Fruit fly (Drosophila melanogaster) whole organism, embryonic: Measurements from ENCODE around the gene crc.

Source experiments
- BtbVII ChIP-seq: fragments of 200-800 bp; sonication (Bioruptor generic); optimal IDR thresholded peaks from 3 replicates; lab custom pipeline; 2017; ENCODE audit warnings: missing biosample characterization, mild to moderate bottlenecking, missing genetic modification characterization
- CG11085 ChIP-seq: fragments of 200-800 bp; sonication (Bioruptor generic); IDR thresholded peaks from 2 replicates; pipeline ENCODE4 v1.3.6; 2022; ENCODE audit warnings: missing biosample characterization, missing genetic modification characterization
- CG12299 ChIP-seq: fragments of 200-800 bp; sonication (Bioruptor generic); optimal IDR thresholded peaks from 2 replicates; lab custom pipeline; 2018; ENCODE audit warnings: missing biosample characterization, mild to moderate bottlenecking, missing genetic modification characterization
- CG14710 ChIP-seq: fragments of 200-800 bp; sonication (Bioruptor generic); optimal IDR thresholded peaks from 3 replicates; lab custom pipeline; 2019; ENCODE audit warnings: missing biosample characterization, mild to moderate bottlenecking, missing genetic modification characterization, moderate library complexity
- CG15269 ChIP-seq: fragments of 200-800 bp; sonication (Bioruptor generic); optimal IDR thresholded peaks from 2 replicates; lab custom pipeline; 2018; ENCODE audit warnings: missing biosample characterization, mild to moderate bottlenecking, missing genetic modification characterization, moderate library complexity
- CG1529 ChIP-seq: fragments of 200-800 bp; sonication (Bioruptor generic); optimal IDR thresholded peaks from 3 replicates; lab custom pipeline; 2018; ENCODE audit warnings: missing biosample characterization, missing genetic modification characterization
- CG15514 ChIP-seq: fragments of 200-800 bp; sonication (Bioruptor generic); optimal IDR thresholded peaks from 3 replicates; lab custom pipeline; 2017; ENCODE audit warnings: missing biosample characterization, missing genetic modification characterization, mild to moderate bottlenecking, moderate library complexity, missing genetic modification reagents
- CG17361 ChIP-seq: fragments of 200-800 bp; sonication (Bioruptor generic); IDR thresholded peaks from 3 replicates; pipeline ENCODE4 v1.3.6; 2022; ENCODE audit warnings: missing biosample characterization, missing genetic modification characterization
- CG18764 ChIP-seq: fragments of 200-800 bp; sonication (Bioruptor generic); optimal IDR thresholded peaks from 3 replicates; lab custom pipeline; 2016; ENCODE audit warnings: missing biosample characterization, missing genetic modification characterization
- CG2202 ChIP-seq: fragments of 200-800 bp; sonication (Bioruptor generic); optimal IDR thresholded peaks from 2 replicates; lab custom pipeline; 2018; ENCODE audit warnings: missing biosample characterization, mild to moderate bottlenecking, missing genetic modification characterization
- CG30403 ChIP-seq: fragments of 200-800 bp; sonication (Bioruptor generic); optimal IDR thresholded peaks from 3 replicates; lab custom pipeline; 2016; ENCODE audit warnings: missing biosample characterization, missing genetic modification characterization
- CG33557 ChIP-seq: fragments of 200-800 bp; sonication (Bioruptor generic); optimal IDR thresholded peaks from 2 replicates; lab custom pipeline; 2019; ENCODE audit warnings: missing biosample characterization, mild to moderate bottlenecking, missing genetic modification characterization, moderate library complexity
- CG34422 ChIP-seq: fragments of 200-800 bp; sonication (Bioruptor generic); IDR thresholded peaks from 3 replicates; pipeline ENCODE4 v1.3.6; 2022; ENCODE audit warnings: missing biosample characterization, missing genetic modification characterization
- CG3838 ChIP-seq: fragments of 200-800 bp; sonication (Bioruptor generic); optimal IDR thresholded peaks from 3 replicates; lab custom pipeline; 2016; ENCODE audit warnings: missing biosample characterization, missing genetic modification characterization
- CG42726 ChIP-seq: fragments of 200-800 bp; sonication (Bioruptor generic); IDR thresholded peaks from 2 replicates; pipeline ENCODE4 v1.3.6; 2022; ENCODE audit warnings: missing biosample characterization, missing genetic modification characterization; ENCODE audit not compliant: partially characterized antibody
- CG4424 ChIP-seq: fragments of 200-800 bp; sonication (Bioruptor generic); optimal IDR thresholded peaks from 3 replicates; lab custom pipeline; 2016; ENCODE audit warnings: missing biosample characterization, missing genetic modification characterization
- CG4617 ChIP-seq: fragments of 200-800 bp; sonication (Bioruptor generic); optimal IDR thresholded peaks from 3 replicates; lab custom pipeline; 2016; ENCODE audit warnings: missing biosample characterization, missing genetic modification characterization, borderline replicate concordance
- CG4854 ChIP-seq: fragments of 200-800 bp; sonication (Bioruptor generic); optimal IDR thresholded peaks from 2 replicates; lab custom pipeline; 2016; ENCODE audit warnings: missing biosample characterization, missing genetic modification characterization, inconsistent platforms
- CG6272 ChIP-seq: fragments of 200-800 bp; sonication (Bioruptor generic); IDR thresholded peaks from 2 replicates; pipeline ENCODE4 v1.3.6; 2022; ENCODE audit warnings: missing biosample characterization, missing genetic modification characterization
- CG6683 ChIP-seq: fragments of 200-800 bp; sonication (Bioruptor generic); optimal IDR thresholded peaks from 2 replicates; lab custom pipeline; 2017; ENCODE audit warnings: missing biosample characterization, mild to moderate bottlenecking, missing genetic modification characterization, missing genetic modification reagents
- CG6689 ChIP-seq: fragments of 200-800 bp; sonication (Bioruptor generic); IDR thresholded peaks from 2 replicates; pipeline ENCODE4 v1.3.6; 2022; ENCODE audit warnings: missing biosample characterization, missing genetic modification characterization
- CG6813 ChIP-seq: fragments of 200-800 bp; sonication (Bioruptor generic); optimal IDR thresholded peaks from 2 replicates; lab custom pipeline; 2017; ENCODE audit warnings: missing biosample characterization, missing genetic modification characterization, mild to moderate bottlenecking, moderate library complexity, missing genetic modification reagents
- CG7963 ChIP-seq: fragments of 200-800 bp; sonication (Bioruptor generic); IDR thresholded peaks from 3 replicates; pipeline ENCODE4 v1.3.6; 2022; ENCODE audit warnings: missing biosample characterization, missing genetic modification characterization; ENCODE audit not compliant: partially characterized antibody
- CG8359 ChIP-seq: fragments of 200-800 bp; sonication (Bioruptor generic); optimal IDR thresholded peaks from 2 replicates; lab custom pipeline; 2017; ENCODE audit warnings: missing biosample characterization, mild to moderate bottlenecking, missing genetic modification characterization, borderline replicate concordance
- CG9727 ChIP-seq: fragments of 200-800 bp; sonication (Bioruptor generic); optimal IDR thresholded peaks from 3 replicates; lab custom pipeline; 2017; ENCODE audit warnings: missing biosample characterization, mild to moderate bottlenecking, missing genetic modification characterization
- D19B ChIP-seq: fragments of 200-800 bp; sonication (Bioruptor generic); optimal IDR thresholded peaks from 2 replicates; lab custom pipeline; 2017; ENCODE audit warnings: missing biosample characterization, mild to moderate bottlenecking, missing genetic modification characterization
- Doc3 ChIP-seq: fragments of 200-800 bp; sonication (Bioruptor generic); IDR thresholded peaks from 3 replicates; pipeline ENCODE4 v1.3.6; 2022; ENCODE audit warnings: missing biosample characterization, missing genetic modification characterization; ENCODE audit not compliant: partially characterized antibody
- Dref ChIP-seq: fragments of 200-800 bp; sonication (Bioruptor generic); IDR thresholded peaks from 2 replicates; pipeline ENCODE4 v1.3.6; 2022; ENCODE audit warnings: missing biosample characterization, missing genetic modification characterization
- Fer1 ChIP-seq: fragments of 200-800 bp; sonication (Bioruptor generic); optimal IDR thresholded peaks from 2 replicates; lab custom pipeline; 2017; ENCODE audit warnings: missing biosample characterization, mild to moderate bottlenecking, missing genetic modification characterization
- Fer2 ChIP-seq: fragments of 200-800 bp; sonication (Bioruptor generic); optimal IDR thresholded peaks from 2 replicates; lab custom pipeline; 2018; ENCODE audit warnings: missing biosample characterization, mild to moderate bottlenecking, missing genetic modification characterization, moderate library complexity
- Hsf ChIP-seq: fragments of 200-800 bp; sonication (Bioruptor generic); optimal IDR thresholded peaks from 3 replicates; lab custom pipeline; 2016; ENCODE audit warnings: missing biosample characterization, missing genetic modification characterization
- Med ChIP-seq: fragments of 200-800 bp; sonication (Bioruptor generic); peaks from one replicate; lab custom pipeline; 2016; ENCODE audit warnings: missing biosample characterization, missing genetic modification characterization, mild to moderate bottlenecking, inconsistent platforms, moderate library complexity
- Oaz ChIP-seq: fragments of 200-800 bp; sonication (Bioruptor generic); IDR thresholded peaks from 2 replicates; pipeline ENCODE4 v1.3.6; 2022; ENCODE audit warnings: missing biosample characterization, missing genetic modification characterization
- az2 ChIP-seq: fragments of 200-800 bp; sonication (Bioruptor generic); optimal IDR thresholded peaks from 3 replicates; lab custom pipeline; 2016; ENCODE audit warnings: missing biosample characterization, missing genetic modification characterization
- cad ChIP-seq: fragments of >200 bp; optimal IDR thresholded peaks from 2 replicates; lab custom pipeline; 2017; ENCODE audit warnings: missing biosample characterization, missing genetic modification characterization
- chinmo ChIP-seq: fragments of 200-800 bp; sonication (Bioruptor generic); IDR thresholded peaks from 4 replicates; pipeline ENCODE4 v1.3.6; 2022; ENCODE audit warnings: missing biosample characterization, missing genetic modification characterization; ENCODE audit not compliant: partially characterized antibody
- esg ChIP-seq: fragments of 200-800 bp; sonication (Bioruptor generic); conservative IDR thresholded peaks from 2 replicates; pipeline ENCODE4 v1.3.6; 2022; ENCODE audit warnings: missing biosample characterization, missing genetic modification characterization
- eve ChIP-seq, 2 experiments: fragments of >200 bp; optimal IDR thresholded peaks; 2 replicates each; lab custom pipeline; 2017; ENCODE audit warnings: missing biosample characterization in 2 of 2, missing genetic modification characterization in 2 of 2
- jumu ChIP-seq: fragments of 200-800 bp; sonication (Bioruptor generic); optimal IDR thresholded peaks from 3 replicates; lab custom pipeline; 2016; ENCODE audit warnings: missing biosample characterization, missing genetic modification characterization
- nerfin-1 ChIP-seq: fragments of 200-800 bp; sonication (Bioruptor generic); optimal IDR thresholded peaks from 3 replicates; lab custom pipeline; 2019; ENCODE audit warnings: missing biosample characterization, mild to moderate bottlenecking, missing genetic modification characterization, moderate library complexity
- row ChIP-seq: fragments of 200-800 bp; sonication (Bioruptor generic); IDR thresholded peaks from 3 replicates; pipeline ENCODE4 v1.3.6; 2022; ENCODE audit warnings: missing biosample characterization, missing genetic modification characterization
- seq ChIP-seq: fragments of 200-800 bp; sonication (Bioruptor generic); IDR thresholded peaks from 2 replicates; pipeline ENCODE4 v1.3.6; 2022; ENCODE audit warnings: missing biosample characterization, missing genetic modification characterization
- sisA ChIP-seq: fragments of 200-800 bp; sonication (Bioruptor generic); IDR thresholded peaks from 2 replicates; pipeline ENCODE4 v1.3.6; 2022; ENCODE audit warnings: missing biosample characterization, missing genetic modification characterization
- stc ChIP-seq: fragments of 200-800 bp; sonication (Bioruptor generic); IDR thresholded peaks from 2 replicates; pipeline ENCODE4 v1.3.6; 2022; ENCODE audit warnings: missing biosample characterization, missing genetic modification characterization
- stwl ChIP-seq: fragments of 200-800 bp; sonication (Bioruptor generic); optimal IDR thresholded peaks from 3 replicates; lab custom pipeline; 2018; ENCODE audit warnings: missing biosample characterization, mild to moderate bottlenecking, missing genetic modification characterization, moderate library complexity
- tll ChIP-seq, 2 experiments: fragments of 200-800 bp in 1 of 2; fragments of >200 bp in 1 of 2; sonication (Bioruptor generic) in 1 of 2; optimal IDR thresholded peaks; 2 replicates each; lab custom pipeline; 2017 to 2019; ENCODE audit warnings: missing biosample characterization in 2 of 2, missing genetic modification characterization in 2 of 2, mild to moderate bottlenecking in 1 of 2, moderate library complexity in 1 of 2
- trem ChIP-seq: fragments of 200-800 bp; optimal IDR thresholded peaks from 3 replicates; lab custom pipeline; 2019; ENCODE audit warnings: missing biosample characterization, mild to moderate bottlenecking, missing genetic modification characterization, moderate library complexity
- usp ChIP-seq: fragments of >200 bp; optimal IDR thresholded peaks from 2 replicates; lab custom pipeline; 2017; ENCODE audit warnings: missing biosample characterization, missing genetic modification characterization
- yki ChIP-seq: fragments of >200 bp; optimal IDR thresholded peaks from 3 replicates; lab custom pipeline; 2018

The crc gene

DNA sequence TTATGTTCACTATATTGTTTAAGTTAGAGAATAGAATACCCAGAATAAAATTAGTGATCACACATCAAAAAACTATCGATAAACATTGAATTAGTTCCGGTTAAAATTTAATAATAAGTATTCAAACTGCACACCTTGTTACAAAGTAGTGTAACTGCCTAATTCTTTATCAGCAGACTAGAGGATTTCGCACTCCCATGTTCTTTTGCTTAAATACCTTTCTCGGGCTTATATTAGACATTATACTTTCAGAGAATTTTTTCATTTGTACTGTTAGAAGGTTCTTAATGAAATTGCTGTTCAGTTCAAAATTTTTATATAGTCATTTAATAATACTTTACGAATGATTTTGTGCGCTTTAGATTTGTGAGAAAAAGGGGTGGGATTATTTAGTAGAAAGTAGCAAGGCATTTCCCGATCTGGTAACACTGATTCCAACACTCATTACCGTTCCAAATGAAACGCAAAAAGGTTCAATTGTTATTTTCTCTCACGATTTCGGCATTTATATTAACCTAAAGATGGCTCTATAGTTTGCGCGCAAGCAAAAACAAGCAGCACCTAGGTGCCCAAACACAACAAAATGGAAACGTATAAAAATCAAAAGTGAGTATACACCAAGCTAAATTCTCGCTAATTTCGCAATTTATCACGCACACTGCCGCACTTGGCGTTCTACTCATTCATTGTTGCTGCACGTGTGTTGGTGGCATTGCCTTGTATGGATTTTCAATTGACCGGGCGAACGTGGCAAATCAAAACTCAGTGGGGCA, at the start of gene crc (continued):
- TF ChIP-seq row (GFP tag; lab: Robert Waterston, UW) (no peak; the same call in none of the 3 replicates), CG4424 (GFP tag; lab: Kevin White, UChicago) (peak; percentile 32), CG7963 (GFP tag; lab: Robert Waterston, UW) (no peak; the same call in 2 of the 3 replicates), CG9727 (peak; percentile 52), CG30403 (GFP tag; lab: Kevin White, UChicago) (peak; percentile 57), CG4854 (GFP tag; lab: Kevin White, UChicago) (no peak), yki (lab: Kevin White, UChicago) (no peak), CG4617 (peak; percentile 28), stwl (tag; lab: Kevin White, UChicago) (peak; percentile 31), CG15269 (tag; lab: Kevin White, UChicago) (peak; percentile 11), CG17361 (peak; percentile 72), CG6683 (GFP tag; lab: Kevin White, UChicago) (no peak), CG12299 (tag; lab: Kevin White, UChicago) (peak; percentile 17), BtbVII (no peak), CG34422 (GFP tag; lab: Robert Waterston, UW) (no peak; the same call in 2 of the 3 replicates), trem (tag; lab: Kevin White, UChicago) (peak; percentile 33), Fer1 (GFP tag; lab: Kevin White, UChicago) (peak; percentile 44), esg (GFP tag; lab: Robert Waterston, UW) (0 out of 2 replicates have a peak, but pooled peaks have one; percentile 5), D19B (GFP tag; lab: Kevin White, UChicago) (no peak), Dref (no peak), Fer2 (no peak), sisA (GFP tag; lab: Robert Waterston, UW) (no peak), az2 (peak; percentile 38), CG42726 (peak; percentile 19; the same call in 1 of the 2 replicates), CG2202 (tag; lab: Kevin White, UChicago) (no peak), Oaz (GFP tag; lab: Robert Waterston, UW) (no peak), CG18764 (GFP tag; lab: Kevin White, UChicago) (no peak), CG1529 (GFP tag; lab: Kevin White, UChicago) (no peak), CG15514 (GFP tag; lab: Kevin White, UChicago) (peak; percentile 59), nerfin-1 (tag; lab: Kevin White, UChicago) (peak; percentile 1), tll (GFP tag; optimal IDR thresholded peaks at IDR 0.05; lab: Kevin White, UChicago) (no peak), stc (no peak), CG14710 (tag; lab: Kevin White, UChicago) (peak; percentile 65), Med (peak; percentile 79), seq (GFP tag; lab: Robert Waterston, UW) (no peak; the same call in 1 of the 2 replicates), chinmo (GFP tag; lab: Robert Waterston, UW) (peak; percentile 74; the same call in 1 of the 4 replicates), usp (no peak), cad (no peak), CG8359 (GFP tag; lab: Kevin White, UChicago) (no peak), CG11085 (no peak), CG6813 (GFP tag; lab: Kevin White, UChicago) (peak; percentile 29), CG3838 (GFP tag; lab: Kevin White, UChicago) (no peak), CG33557 (GFP tag; lab: Kevin White, UChicago) (no peak), eve (GFP tag; optimal IDR thresholded peaks at IDR 0.05; lab: Kevin White, UChicago) (peak in 1 of 2 experiments; percentile 47), Doc3 (peak; percentile 38; the same call in 2 of the 3 replicates), CG6272 (GFP tag; lab: Robert Waterston, UW) (no peak), CG6689 (GFP tag; lab: Robert Waterston, UW) (no peak), jumu (no peak), Hsf (peak; percentile 39)
